Worm (Caenorhabditis elegans) whole organism, young adult: ENCODE data around the gene clec-80.

Source experiments
- akir-1 ChIP-seq: fragments of 200-800 bp; sonication (Bioruptor generic); optimal IDR thresholded peaks from 2 replicates; lab custom pipeline; 2018; ENCODE audit warnings: mild to moderate bottlenecking, missing genetic modification characterization, moderate library complexity, missing compliant biosample characterization
- ama-1 ChIP-seq, 3 experiments: fragments of 150-350 bp in 1 of 3; sonication (generic microtip) in 2 of 3; optimal IDR thresholded peaks; 2 replicates each; lab custom pipeline; 2014 to 2018; ENCODE audit warnings: missing biosample characterization in 2 of 3, missing genetic modification characterization in 2 of 3, missing genetic modification reagents in 2 of 3
- dpl-1 ChIP-seq: fragments of 150-350 bp; optimal IDR thresholded peaks from 2 replicates; lab custom pipeline; 2014; ENCODE audit warnings: missing biosample characterization, missing genetic modification reagents, missing genetic modification characterization
- ets-4 ChIP-seq: fragments of 200-800 bp; sonication (Bioruptor generic); optimal IDR thresholded peaks from 2 replicates; lab custom pipeline; 2018; ENCODE audit warnings: mild to moderate bottlenecking, missing genetic modification characterization, missing compliant biosample characterization
- gei-17 ChIP-seq: fragments of 200-800 bp; sonication (Bioruptor generic); optimal IDR thresholded peaks from 2 replicates; lab custom pipeline; 2018; ENCODE audit warnings: mild to moderate bottlenecking, missing genetic modification characterization, missing compliant biosample characterization
- him-1 ChIP-seq: sonication (generic microtip); optimal IDR thresholded peaks from 2 replicates; lab custom pipeline; 2016; ENCODE audit warnings: missing genotype, missing genetic modification reagents, missing genetic modification characterization, missing compliant biosample characterization
- lin-26 ChIP-seq: fragments of 200-800 bp; sonication (Bioruptor generic); IDR thresholded peaks from 2 replicates; pipeline ENCODE4 v1.3.6; 2022; ENCODE audit warnings: missing genetic modification reagents, missing genetic modification characterization, missing compliant biosample characterization
- repo-1 ChIP-seq: sonication (generic microtip); optimal IDR thresholded peaks from 2 replicates; lab custom pipeline; 2017; ENCODE audit warnings: mild to moderate bottlenecking, missing genetic modification characterization, missing compliant biosample characterization
- sea-2 ChIP-seq: fragments of 200-800 bp; sonication (Bioruptor generic); IDR thresholded peaks from 2 replicates; pipeline ENCODE4 v1.3.6; 2022; ENCODE audit warnings: missing genetic modification characterization, missing compliant biosample characterization
- tbx-9 ChIP-seq: sonication (generic microtip); optimal IDR thresholded peaks from 2 replicates; lab custom pipeline; 2016; ENCODE audit warnings: borderline replicate concordance, missing genetic modification characterization, inconsistent platforms, missing compliant biosample characterization
- ztf-22 ChIP-seq: fragments of 200-800 bp; sonication (Bioruptor generic); optimal IDR thresholded peaks from 2 replicates; lab custom pipeline; 2018; ENCODE audit warnings: mild to moderate bottlenecking, missing genetic modification characterization, moderate library complexity, missing compliant biosample characterization
- ztf-25 ChIP-seq: fragments of 200-800 bp; sonication (Bioruptor generic); IDR thresholded peaks from 2 replicates; pipeline ENCODE4 v1.3.6; 2022; ENCODE audit warnings: missing genetic modification reagents, missing genetic modification characterization, missing compliant biosample characterization

DNA sequence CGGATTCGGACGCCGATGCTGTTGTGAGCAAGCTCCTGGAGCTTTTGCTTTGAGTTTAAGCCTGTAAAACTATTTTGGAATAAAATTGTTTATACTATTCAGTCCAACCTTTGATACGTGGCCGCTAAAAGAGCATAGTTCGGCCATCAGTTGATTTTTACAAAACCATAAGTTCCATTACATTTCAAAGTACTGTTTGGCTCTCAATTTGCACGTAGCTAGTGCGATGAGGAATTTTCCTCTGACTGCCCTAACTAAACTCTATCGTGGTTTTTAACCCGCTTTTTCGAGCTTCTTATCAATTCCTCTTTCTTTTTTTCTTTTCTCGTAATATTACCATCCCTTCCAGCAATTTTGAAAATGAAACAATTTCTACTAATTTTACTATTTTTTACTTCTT lies at the start of gene clec-80:
- TF ChIP-seq ztf-22 (no peak), gei-17 (GFP tag; lab: Kevin White, UChicago) (no peak), tbx-9 (tag; lab: Kevin White, UChicago) (no peak), dpl-1 (no peak), akir-1 (GFP tag; lab: Kevin White, UChicago) (no peak), ama-1 (optimal IDR thresholded peaks at IDR 0.05; lab: Kevin White, UChicago) (no peak), ama-1 (GFP tag; optimal IDR thresholded peaks at IDR 0.05; lab: Kevin White, UChicago) (no peak), ets-4 (GFP tag; lab: Kevin White, UChicago) (no peak), sea-2 (GFP tag; lab: Robert Waterston, UW) (no peak), ztf-25 (GFP tag; lab: Robert Waterston, UW) (no peak), him-1 (tag; lab: Kevin White, UChicago) (no peak), repo-1 (tag; lab: Kevin White, UChicago) (no peak), lin-26 (GFP tag; lab: Robert Waterston, UW) (no peak)
